Fruit fly (Drosophila melanogaster) whole organism, prepupa: ENCODE measurements at regions not wholly inside any gene's neighbourhood (a gene's known extent, or its start where the extent isn't known, plus 50 kb on each side); places are given as distances from the start of the nearest gene placed in this dataset.
A peak's percentile ranks its signal among the peaks of the same experiment; 100 is the strongest.

ENCODE experiments used
- Blimp-1 ChIP-seq: fragments of 200-800 bp; sonication (Bioruptor generic); optimal IDR thresholded peaks from 3 replicates; lab custom pipeline; 2017; ENCODE audit warnings: missing biosample characterization, missing genetic modification characterization, mild to moderate bottlenecking, moderate library complexity, missing genetic modification reagents
- CG11294 ChIP-seq: fragments of 200-800 bp; sonication (Bioruptor generic); IDR thresholded peaks from 2 replicates; pipeline ENCODE4 v1.3.6; 2022; ENCODE audit warnings: missing biosample characterization, missing genetic modification characterization
- CG11902 ChIP-seq: fragments of 200-800 bp; sonication (Bioruptor generic); optimal IDR thresholded peaks from 3 replicates; lab custom pipeline; 2016; ENCODE audit warnings: missing biosample characterization, missing genetic modification characterization
- CG15336 ChIP-seq: fragments of 200-800 bp; sonication (Bioruptor generic); IDR thresholded peaks from 2 replicates; pipeline ENCODE4 v1.3.6; 2022; ENCODE audit warnings: missing biosample characterization, missing genetic modification characterization
- CG16779 ChIP-seq: fragments of 200-800 bp; sonication (Bioruptor generic); optimal IDR thresholded peaks from 3 replicates; lab custom pipeline; 2017; ENCODE audit warnings: missing biosample characterization, mild to moderate bottlenecking, missing genetic modification characterization
- CG31627 ChIP-seq: fragments of 200-800 bp; sonication (Bioruptor generic); optimal IDR thresholded peaks from 3 replicates; lab custom pipeline; 2016; ENCODE audit warnings: missing biosample characterization, missing genetic modification characterization
- CG34406 ChIP-seq: fragments of 200-800 bp; sonication (Bioruptor generic); optimal IDR thresholded peaks from 3 replicates; lab custom pipeline; 2016; ENCODE audit warnings: missing biosample characterization, missing genetic modification characterization
- CG3919 ChIP-seq: fragments of 200-800 bp; sonication (Bioruptor generic); optimal IDR thresholded peaks from 3 replicates; lab custom pipeline; 2016; ENCODE audit warnings: missing biosample characterization, missing genetic modification characterization
- CG6163 ChIP-seq: fragments of 200-800 bp; sonication (Bioruptor generic); IDR thresholded peaks from 3 replicates; pipeline ENCODE4 v1.3.6; 2022; ENCODE audit warnings: missing biosample characterization, missing genetic modification characterization
- CG6276 ChIP-seq: fragments of 200-800 bp; sonication (Bioruptor generic); optimal IDR thresholded peaks from 2 replicates; lab custom pipeline; 2017; ENCODE audit warnings: missing biosample characterization, mild to moderate bottlenecking, missing genetic modification characterization
- CG6808 ChIP-seq: fragments of 200-800 bp; sonication (Bioruptor generic); optimal IDR thresholded peaks from 3 replicates; lab custom pipeline; 2017; ENCODE audit warnings: missing biosample characterization, missing genetic modification characterization, mild to moderate bottlenecking, moderate library complexity, missing genetic modification reagents
- CG6854 ChIP-seq: fragments of 200-800 bp; sonication (Bioruptor generic); optimal IDR thresholded peaks from 2 replicates; lab custom pipeline; 2017; ENCODE audit warnings: missing biosample characterization, mild to moderate bottlenecking, missing genetic modification characterization
- CG8119 ChIP-seq: fragments of 200-800 bp; sonication (Bioruptor generic); IDR thresholded peaks from 3 replicates; pipeline ENCODE4 v1.3.6; 2022; ENCODE audit warnings: missing biosample characterization, missing genetic modification characterization
- CG8319 ChIP-seq: fragments of 200-800 bp; sonication (Bioruptor generic); optimal IDR thresholded peaks from 3 replicates; lab custom pipeline; 2016; ENCODE audit warnings: missing biosample characterization, missing genetic modification characterization
- CG8632 ChIP-seq: fragments of 200-800 bp; sonication (Bioruptor generic); optimal IDR thresholded peaks from 3 replicates; lab custom pipeline; 2016; ENCODE audit warnings: missing biosample characterization, missing genetic modification characterization
- CG9139 ChIP-seq: fragments of 200-800 bp; sonication (Bioruptor generic); optimal IDR thresholded peaks from 3 replicates; lab custom pipeline; 2017; ENCODE audit warnings: missing biosample characterization, mild to moderate bottlenecking, missing genetic modification characterization
- Eip78C ChIP-seq: fragments of 200-800 bp; sonication (Bioruptor generic); peaks from one replicate; lab custom pipeline; 2016; ENCODE audit warnings: missing biosample characterization, missing genetic modification characterization
- Eip93F ChIP-seq: fragments of 200-800 bp; sonication (Bioruptor generic); optimal IDR thresholded peaks from 2 replicates; lab custom pipeline; 2016; ENCODE audit warnings: missing biosample characterization, mild to moderate bottlenecking, missing genetic modification characterization
- Ets21C ChIP-seq: fragments of 200-800 bp; sonication (Bioruptor generic); optimal IDR thresholded peaks from 3 replicates; lab custom pipeline; 2016; ENCODE audit warnings: missing biosample characterization, missing genetic modification characterization
- Ets96B ChIP-seq: fragments of 200-800 bp; optimal IDR thresholded peaks from 2 replicates; lab custom pipeline; 2019; ENCODE audit warnings: missing biosample characterization, mild to moderate bottlenecking, missing genetic modification characterization, moderate library complexity
- Hr38 ChIP-seq: sonication (Bioruptor generic); optimal IDR thresholded peaks from 2 replicates; lab custom pipeline; 2016; ENCODE audit warnings: missing biosample characterization, missing genetic modification characterization
- Hr39 ChIP-seq: fragments of 200-800 bp; sonication (Bioruptor generic); optimal IDR thresholded peaks from 2 replicates; lab custom pipeline; 2016; ENCODE audit warnings: missing biosample characterization, missing genetic modification characterization
- Hr4 ChIP-seq: fragments of 200-800 bp; sonication (Bioruptor generic); optimal IDR thresholded peaks from 3 replicates; lab custom pipeline; 2016; ENCODE audit warnings: missing biosample characterization, missing genetic modification characterization
- Lpt ChIP-seq: fragments of 200-800 bp; sonication (Bioruptor generic); optimal IDR thresholded peaks from 3 replicates; lab custom pipeline; 2016; ENCODE audit warnings: missing biosample characterization, missing genetic modification characterization
- Met ChIP-seq: fragments of 200-800 bp; sonication (Bioruptor generic); optimal IDR thresholded peaks from 3 replicates; lab custom pipeline; 2016; ENCODE audit warnings: missing biosample characterization, missing genetic modification characterization
- OdsH ChIP-seq: fragments of 200-800 bp; sonication (Bioruptor generic); optimal IDR thresholded peaks from 3 replicates; lab custom pipeline; 2016; ENCODE audit warnings: missing biosample characterization, missing genetic modification characterization
- Smox ChIP-seq: fragments of 200-800 bp; sonication (Bioruptor generic); optimal IDR thresholded peaks from 3 replicates; lab custom pipeline; 2016; ENCODE audit warnings: missing biosample characterization, missing genetic modification characterization
- Sox102F ChIP-seq: fragments of 200-800 bp; sonication (Bioruptor generic); optimal IDR thresholded peaks from 2 replicates; lab custom pipeline; 2016; ENCODE audit warnings: missing biosample characterization, mild to moderate bottlenecking, missing genetic modification characterization
- Sox14 ChIP-seq: fragments of 200-800 bp; sonication (Bioruptor generic); optimal IDR thresholded peaks from 3 replicates; lab custom pipeline; 2016; ENCODE audit warnings: missing biosample characterization, missing genetic modification characterization
- Sox15 ChIP-seq: fragments of 200-800 bp; sonication (Bioruptor generic); optimal IDR thresholded peaks from 3 replicates; lab custom pipeline; 2016; ENCODE audit warnings: missing biosample characterization, missing genetic modification characterization
- achi ChIP-seq: fragments of 200-800 bp; sonication (Bioruptor generic); optimal IDR thresholded peaks from 3 replicates; lab custom pipeline; 2016; ENCODE audit warnings: missing biosample characterization, missing genetic modification characterization
- acj6 ChIP-seq: fragments of 200-800 bp; sonication (Bioruptor generic); optimal IDR thresholded peaks from 3 replicates; lab custom pipeline; 2016; ENCODE audit warnings: missing biosample characterization, missing genetic modification characterization
- cyc ChIP-seq: fragments of 200-800 bp; sonication (Bioruptor generic); optimal IDR thresholded peaks from 3 replicates; lab custom pipeline; 2016; ENCODE audit warnings: missing biosample characterization, missing genetic modification characterization
- dac ChIP-seq: fragments of 200-800 bp; sonication (Bioruptor generic); optimal IDR thresholded peaks from 2 replicates; lab custom pipeline; 2017; ENCODE audit warnings: missing biosample characterization, mild to moderate bottlenecking, missing genetic modification characterization
- eg ChIP-seq: fragments of 200-800 bp; sonication (Bioruptor generic); IDR thresholded peaks from 3 replicates; pipeline ENCODE4 v1.3.6; 2022; ENCODE audit warnings: missing biosample characterization, missing genetic modification characterization
- esn ChIP-seq: fragments of 200-800 bp; sonication (Bioruptor generic); optimal IDR thresholded peaks from 2 replicates; lab custom pipeline; 2016; ENCODE audit warnings: missing biosample characterization, mild to moderate bottlenecking, missing genetic modification characterization, moderate library complexity
- fd59A ChIP-seq: fragments of 200-800 bp; sonication (Bioruptor generic); optimal IDR thresholded peaks from 2 replicates; lab custom pipeline; 2017; ENCODE audit warnings: missing biosample characterization, mild to moderate bottlenecking, missing genetic modification characterization, missing genetic modification reagents
- fd85E ChIP-seq: fragments of 200-800 bp; sonication (Bioruptor generic); optimal IDR thresholded peaks from 3 replicates; lab custom pipeline; 2016; ENCODE audit warnings: missing biosample characterization, missing genetic modification characterization
- fkh ChIP-seq: fragments of 200-800 bp; sonication (Bioruptor generic); optimal IDR thresholded peaks from 3 replicates; lab custom pipeline; 2017; ENCODE audit warnings: missing biosample characterization, mild to moderate bottlenecking, missing genetic modification characterization, moderate library complexity
- lz ChIP-seq: fragments of 200-800 bp; sonication (Bioruptor generic); optimal IDR thresholded peaks from 3 replicates; lab custom pipeline; 2016; ENCODE audit warnings: missing biosample characterization, missing genetic modification characterization
- net ChIP-seq: fragments of 200-800 bp; sonication (Bioruptor generic); optimal IDR thresholded peaks from 3 replicates; lab custom pipeline; 2016; ENCODE audit warnings: missing biosample characterization, missing genetic modification characterization
- pdm3 ChIP-seq: fragments of 200-800 bp; sonication (Bioruptor generic); optimal IDR thresholded peaks from 3 replicates; lab custom pipeline; 2016; ENCODE audit warnings: missing biosample characterization, missing genetic modification characterization
- ss ChIP-seq, 2 experiments: fragments of 200-800 bp; sonication (Bioruptor generic); optimal IDR thresholded peaks; 2 replicates in 1 of 2; 3 replicates in 1 of 2; lab custom pipeline; 2017 to 2018; ENCODE audit warnings: mild to moderate bottlenecking in 2 of 2, missing biosample characterization in 2 of 2, missing genetic modification characterization in 2 of 2, moderate library complexity in 1 of 2
- svp ChIP-seq: fragments of 200-800 bp; sonication (Bioruptor generic); peaks from one replicate; lab custom pipeline; 2016; ENCODE audit warnings: missing biosample characterization, missing genetic modification characterization
- topi ChIP-seq: fragments of 200-800 bp; sonication (Bioruptor generic); optimal IDR thresholded peaks from 3 replicates; lab custom pipeline; 2016; ENCODE audit warnings: missing biosample characterization, missing genetic modification characterization
- vri ChIP-seq: fragments of 200-800 bp; sonication (Bioruptor generic); optimal IDR thresholded peaks from 3 replicates; lab custom pipeline; 2016; ENCODE audit warnings: missing biosample characterization, mild to moderate bottlenecking, missing genetic modification characterization

- TF ChIP-seq dac (GFP tag; lab: Kevin White, UChicago) (no peak), achi (GFP tag; lab: Kevin White, UChicago) (peak; percentile 4), CG9139 (GFP tag; lab: Kevin White, UChicago) (no peak), Sox14 (GFP tag; lab: Kevin White, UChicago) (no peak), Hr4 (GFP tag; lab: Kevin White, UChicago) (peak; percentile 58), CG6854 (GFP tag; lab: Kevin White, UChicago) (no peak), Sox15 (GFP tag; lab: Kevin White, UChicago) (no peak), esn (no peak), CG34406 (GFP tag; lab: Kevin White, UChicago) (no peak), CG31627 (GFP tag; lab: Kevin White, UChicago) (no peak), CG8119 (GFP tag; lab: Robert Waterston, UW) (no peak), CG6276 (no peak), ss (GFP tag; optimal IDR thresholded peaks at IDR 0.05; lab: Kevin White, UChicago) (no peak), OdsH (GFP tag; lab: Kevin White, UChicago) (no peak), Ets96B (tag; lab: Kevin White, UChicago) (peak; percentile 2), pdm3 (GFP tag; lab: Kevin White, UChicago) (no peak), CG8632 (GFP tag; lab: Kevin White, UChicago) (no peak), CG3919 (GFP tag; lab: Kevin White, UChicago) (no peak), CG15336 (GFP tag; lab: Robert Waterston, UW) (no peak), fkh (GFP tag; lab: Kevin White, UChicago) (peak; percentile 94), CG16779 (no peak), CG11294 (GFP tag; lab: Robert Waterston, UW) (no peak)
Observed at dm6 chr3L:10354377-10355208, 58.0 kb upstream of the CG12362 start (continued).

DNA sequence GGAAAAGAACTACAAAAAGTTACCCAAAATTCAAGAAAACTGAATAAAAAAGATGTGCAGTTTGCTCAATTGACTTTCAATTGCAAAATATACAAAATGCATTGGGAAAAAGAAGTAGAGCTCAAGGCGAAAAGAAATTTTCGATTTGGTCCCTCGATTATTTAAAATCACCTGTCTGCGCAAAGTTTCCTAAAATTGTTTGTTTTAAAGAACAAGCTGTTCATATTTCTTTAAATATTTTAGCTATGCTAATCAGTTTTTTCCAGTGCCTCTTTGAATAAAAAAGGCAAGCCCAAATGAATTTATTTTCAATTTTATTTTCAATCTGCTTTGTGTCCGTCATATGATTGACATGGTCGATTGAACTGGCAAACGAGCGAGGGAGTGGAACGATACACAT, 53.2 kb upstream of the CG12362 start:
- peak; percentile 72 for TF ChIP-seq Smox
- TF ChIP-seq Hr39 (GFP tag; lab: Kevin White, UChicago): peak; percentile 82
- peak; percentile 34 for TF ChIP-seq acj6 (GFP tag; lab: Kevin White, UChicago)
- no peak for TF ChIP-seq CG8632 (GFP tag; lab: Kevin White, UChicago)
- TF ChIP-seq CG31627 (GFP tag; lab: Kevin White, UChicago): peak; percentile 84
- TF ChIP-seq CG6808: no peak
- peak; percentile 75 for TF ChIP-seq esn
- TF ChIP-seq Met (GFP tag; lab: Kevin White, UChicago): peak; percentile 78
- TF ChIP-seq CG8319 (GFP tag; lab: Kevin White, UChicago): no peak
- peak; percentile 75 for TF ChIP-seq cyc (GFP tag; lab: Kevin White, UChicago)
- TF ChIP-seq Eip93F (GFP tag; lab: Kevin White, UChicago): no peak
- TF ChIP-seq Hr38 (GFP tag; lab: Kevin White, UChicago): no peak
- TF ChIP-seq Ets21C (GFP tag; lab: Kevin White, UChicago): peak; percentile 72
- TF ChIP-seq Eip78C (GFP tag; lab: Kevin White, UChicago): peak; percentile 67
- peak; percentile 15 for TF ChIP-seq CG34406 (GFP tag; lab: Kevin White, UChicago)
- TF ChIP-seq CG11294 (GFP tag; lab: Robert Waterston, UW): no peak
- TF ChIP-seq CG9139 (GFP tag; lab: Kevin White, UChicago): no peak
- TF ChIP-seq CG11902: peak; percentile 22
- peak; percentile 79 for TF ChIP-seq topi (GFP tag; lab: Kevin White, UChicago)
- peak; percentile 29 for TF ChIP-seq OdsH (GFP tag; lab: Kevin White, UChicago)
- no peak for TF ChIP-seq CG16779
- TF ChIP-seq lz: peak; percentile 76
- TF ChIP-seq net (GFP tag; lab: Kevin White, UChicago): peak; percentile 17
- TF ChIP-seq Sox14 (GFP tag; lab: Kevin White, UChicago): peak; percentile 36
- TF ChIP-seq CG6163 (GFP tag; lab: Robert Waterston, UW): no peak
- no peak for TF ChIP-seq Lpt (GFP tag; lab: Kevin White, UChicago)
- TF ChIP-seq svp (GFP tag; lab: Kevin White, UChicago): peak; percentile 92
- TF ChIP-seq CG6854 (GFP tag; lab: Kevin White, UChicago): no peak
- TF ChIP-seq pdm3 (GFP tag; lab: Kevin White, UChicago): peak; percentile 4
- no peak for TF ChIP-seq eg (GFP tag; lab: Robert Waterston, UW)
- no peak for TF ChIP-seq vri
- peak; percentile 41 for TF ChIP-seq Blimp-1 (GFP tag; lab: Kevin White, UChicago)
- no peak for TF ChIP-seq fd85E
- no peak for TF ChIP-seq fd59A (GFP tag; lab: Kevin White, UChicago)
- peak; percentile 74 for TF ChIP-seq Sox102F (GFP tag; lab: Kevin White, UChicago)
